Worm (Caenorhabditis elegans) whole organism, L4 larva: Measurements from ENCODE around the gene Y66D12A.19.
A peak's percentile ranks its signal among the peaks of the same experiment; 100 is the strongest.

Experiments used
- D1046.2 ChIP-seq: fragments of 200-800 bp; sonication (Bioruptor generic); IDR thresholded peaks from 2 replicates; pipeline ENCODE4 v1.3.6; 2022; ENCODE audit warnings: missing genetic modification characterization, missing compliant biosample characterization
- R02D3.7 ChIP-seq: fragments of 150-350 bp; sonication (generic microtip); optimal IDR thresholded peaks from 3 replicates; lab custom pipeline; 2014; ENCODE audit warnings: missing biosample characterization, missing genetic modification characterization
- T26A8.4 ChIP-seq: fragments of 200-800 bp; sonication (Bioruptor generic); IDR thresholded peaks from 2 replicates; pipeline ENCODE4 v1.3.6; 2022; ENCODE audit warnings: missing genetic modification characterization, missing compliant biosample characterization
- ZK546.5 ChIP-seq, 2 experiments: sonication (generic microtip); optimal IDR thresholded peaks; 2 replicates each; lab custom pipeline; 2017; ENCODE audit warnings: missing biosample characterization in 2 of 2, missing genetic modification characterization in 2 of 2
- aha-1 ChIP-seq: fragments of 150-350 bp; peaks from one replicate; lab custom pipeline; 2014; ENCODE audit warnings: missing biosample characterization, missing genetic modification characterization
- aly-2 ChIP-seq: sonication (generic microtip); optimal IDR thresholded peaks from 2 replicates; lab custom pipeline; 2018; ENCODE audit warnings: missing biosample characterization, missing genetic modification characterization
- arid-1 ChIP-seq: fragments of 200-800 bp; sonication (Bioruptor generic); conservative IDR thresholded peaks from 2 replicates; pipeline ENCODE4 v1.3.6; 2022; ENCODE audit warnings: missing genetic modification reagents, missing genetic modification characterization, missing compliant biosample characterization
- attf-4 ChIP-seq: sonication (generic microtip); optimal IDR thresholded peaks from 3 replicates; lab custom pipeline; 2017; ENCODE audit warnings: missing biosample characterization, missing genetic modification characterization
- ceh-20 ChIP-seq: fragments of 200-800 bp; sonication (Bioruptor generic); IDR thresholded peaks from 2 replicates; pipeline ENCODE4 v1.3.6; 2022; ENCODE audit warnings: missing genetic modification reagents, missing genetic modification characterization, missing compliant biosample characterization
- ceh-32 ChIP-seq: sonication (generic microtip); optimal IDR thresholded peaks from 2 replicates; lab custom pipeline; 2016; ENCODE audit warnings: mild to moderate bottlenecking, missing genetic modification characterization, missing compliant biosample characterization; ENCODE audit not compliant: poor library complexity
- ces-1 ChIP-seq: fragments of 150-350 bp; sonication (generic microtip); optimal IDR thresholded peaks from 4 replicates; lab custom pipeline; 2014; ENCODE audit warnings: missing biosample characterization, missing genetic modification reagents, missing genetic modification characterization
- ctbp-1 ChIP-seq: fragments of 200-800 bp; sonication (Bioruptor generic); IDR thresholded peaks from 2 replicates; pipeline ENCODE4 v1.3.6; 2022; ENCODE audit warnings: missing genetic modification reagents, missing genetic modification characterization, missing compliant biosample characterization
- daf-16 ChIP-seq, 3 experiments: sonication (generic microtip); optimal IDR thresholded peaks; 2 replicates each; lab custom pipeline; 2016 to 2017; ENCODE audit warnings: missing genetic modification characterization in 3 of 3, missing genetic modification reagents in 3 of 3, mild to moderate bottlenecking in 2 of 3, missing compliant biosample characterization in 2 of 3, missing biosample characterization in 1 of 3, moderate library complexity in 1 of 3
- dmd-9 ChIP-seq: fragments of 200-800 bp; sonication (Bioruptor generic); IDR thresholded peaks from 2 replicates; pipeline ENCODE4 v1.3.6; 2022; ENCODE audit warnings: missing genetic modification reagents, missing genetic modification characterization, missing compliant biosample characterization
- dpl-1 ChIP-seq: fragments of 150-350 bp; optimal IDR thresholded peaks from 2 replicates; lab custom pipeline; 2014; ENCODE audit warnings: missing biosample characterization, missing genetic modification reagents, missing genetic modification characterization
- egl-27 ChIP-seq: sonication (generic microtip); optimal IDR thresholded peaks from 3 replicates; lab custom pipeline; 2017; ENCODE audit warnings: missing biosample characterization, missing genetic modification reagents, missing genetic modification characterization
- egl-43 ChIP-seq: fragments of 200-800 bp; sonication (Bioruptor generic); IDR thresholded peaks from 2 replicates; pipeline ENCODE4 v1.3.6; 2022; ENCODE audit warnings: missing genetic modification reagents, missing genetic modification characterization, missing compliant biosample characterization
- hif-1 ChIP-seq, 2 experiments: sonication (generic microtip); optimal IDR thresholded peaks; 2 replicates each; lab custom pipeline; 2016 to 2017; ENCODE audit warnings: missing compliant biosample characterization in 2 of 2, missing genetic modification characterization in 2 of 2, missing genetic modification reagents in 2 of 2, missing genotype in 2 of 2, mild to moderate bottlenecking in 1 of 2
- lin-38 ChIP-seq: fragments of 200-800 bp; sonication (Bioruptor generic); IDR thresholded peaks from 2 replicates; pipeline ENCODE4 v1.3.6; 2022; ENCODE audit warnings: missing genetic modification reagents, missing genetic modification characterization, missing compliant biosample characterization
- lin-39 ChIP-seq: fragments of 150-350 bp; optimal IDR thresholded peaks from 2 replicates; lab custom pipeline; 2014; ENCODE audit warnings: missing biosample characterization, missing genetic modification reagents, missing genetic modification characterization
- mdl-1 ChIP-seq, 2 experiments: fragments of 150-350 bp in 1 of 2; sonication (generic microtip) in 1 of 2; optimal IDR thresholded peaks; 2 replicates each; lab custom pipeline; 2014 to 2017; ENCODE audit warnings: missing biosample characterization in 2 of 2, missing genetic modification characterization in 2 of 2
- mdt-29 ChIP-seq: fragments of 200-800 bp; sonication (Bioruptor generic); IDR thresholded peaks from 2 replicates; pipeline ENCODE4 v1.3.6; 2022; ENCODE audit warnings: missing genetic modification reagents, missing genetic modification characterization, missing compliant biosample characterization
- mes-2 ChIP-seq: sonication (generic microtip); optimal IDR thresholded peaks from 2 replicates; lab custom pipeline; 2016; ENCODE audit warnings: missing genotype, mild to moderate bottlenecking, missing genetic modification characterization, missing compliant biosample characterization; ENCODE audit not compliant: poor library complexity, severe bottlenecking
- mxl-2 ChIP-seq: fragments of 200-800 bp; sonication (Bioruptor generic); conservative IDR thresholded peaks from 2 replicates; pipeline ENCODE4 v1.3.6; 2022; ENCODE audit warnings: missing genetic modification reagents, missing genetic modification characterization, missing compliant biosample characterization
- mxl-3 ChIP-seq: fragments of 200-800 bp; sonication (Bioruptor generic); optimal IDR thresholded peaks from 2 replicates; lab custom pipeline; 2018; ENCODE audit warnings: mild to moderate bottlenecking, missing genetic modification characterization, missing compliant biosample characterization
- nhr-10 ChIP-seq: fragments of 150-350 bp; optimal IDR thresholded peaks from 2 replicates; lab custom pipeline; 2014; ENCODE audit warnings: missing biosample characterization, missing genetic modification characterization
- nhr-25 ChIP-seq: sonication (generic microtip); optimal IDR thresholded peaks from 2 replicates; lab custom pipeline; 2017; ENCODE audit warnings: missing genetic modification characterization, mild to moderate bottlenecking, missing compliant biosample characterization, antibody characterized with exemption, moderate library complexity, borderline replicate concordance; ENCODE audit not compliant: insufficient read depth
- nhr-42 ChIP-seq: fragments of 200-800 bp; sonication (Bioruptor generic); IDR thresholded peaks from 2 replicates; pipeline ENCODE4 v1.3.6; 2022; ENCODE audit warnings: missing genetic modification characterization, missing compliant biosample characterization
- nhr-48 ChIP-seq: sonication (generic microtip); optimal IDR thresholded peaks from 2 replicates; lab custom pipeline; 2016; ENCODE audit warnings: mild to moderate bottlenecking, missing genetic modification characterization, missing compliant biosample characterization
- nhr-77 ChIP-seq: fragments of 150-350 bp; optimal IDR thresholded peaks from 2 replicates; lab custom pipeline; 2014; ENCODE audit warnings: missing biosample characterization, missing genetic modification characterization
- pha-4 ChIP-seq, 2 experiments: fragments of 150-350 bp in 1 of 2; fragments of 200-800 bp in 1 of 2; sonication (Bioruptor generic) in 1 of 2; IDR thresholded peaks in 1 of 2; optimal IDR thresholded peaks in 1 of 2; 2 replicates each; pipeline versions ENCODE4 v1.3.6 to Lab custom; 2014 to 2022; ENCODE audit warnings: missing genetic modification characterization in 2 of 2, missing genetic modification reagents in 2 of 2, missing biosample characterization in 1 of 2, missing compliant biosample characterization in 1 of 2
- set-16 ChIP-seq: fragments of 200-800 bp; sonication (Bioruptor generic); IDR thresholded peaks from 2 replicates; pipeline ENCODE4 v1.3.6; 2022; ENCODE audit warnings: missing genetic modification reagents, missing genetic modification characterization, missing compliant biosample characterization
- snpc-4 ChIP-seq: fragments of 150-350 bp; optimal IDR thresholded peaks from 2 replicates; lab custom pipeline; 2014; ENCODE audit warnings: missing biosample characterization, missing genetic modification characterization
- spr-3 ChIP-seq: fragments of 200-800 bp; sonication (Bioruptor generic); optimal IDR thresholded peaks from 2 replicates; lab custom pipeline; 2018; ENCODE audit warnings: mild to moderate bottlenecking, missing genetic modification characterization, missing compliant biosample characterization
- unc-130 ChIP-seq: sonication (generic microtip); optimal IDR thresholded peaks from 2 replicates; lab custom pipeline; 2016; ENCODE audit warnings: missing genetic modification reagents, missing genetic modification characterization, missing compliant biosample characterization
- unc-62 ChIP-seq, 3 experiments: fragments of 150-350 bp in 1 of 3; sonication (generic microtip); optimal IDR thresholded peaks in 2 of 3; peaks in 1 of 3; 1 replicate in 1 of 3; 2 replicates in 2 of 3; lab custom pipeline; 2014 to 2017; ENCODE audit warnings: missing biosample characterization in 3 of 3, missing genetic modification characterization in 3 of 3, missing genetic modification reagents in 3 of 3, missing genotype in 1 of 3
- vab-7 ChIP-seq: fragments of 200-800 bp; sonication (Bioruptor generic); IDR thresholded peaks from 2 replicates; pipeline ENCODE4 v1.3.6; 2022; ENCODE audit warnings: missing genetic modification reagents, missing genetic modification characterization, missing compliant biosample characterization
- zag-1 ChIP-seq: fragments of 150-350 bp; optimal IDR thresholded peaks from 2 replicates; lab custom pipeline; 2014; ENCODE audit warnings: missing biosample characterization, missing genetic modification characterization
- zip-11 ChIP-seq: fragments of 200-800 bp; sonication (Bioruptor generic); IDR thresholded peaks from 2 replicates; pipeline ENCODE4 v1.3.6; 2022; ENCODE audit warnings: missing genetic modification characterization, missing compliant biosample characterization
- ztf-11 ChIP-seq: fragments of 150-350 bp; optimal IDR thresholded peaks from 2 replicates; lab custom pipeline; 2014; ENCODE audit warnings: missing biosample characterization, missing genetic modification characterization

The Y66D12A.19 gene

DNA sequence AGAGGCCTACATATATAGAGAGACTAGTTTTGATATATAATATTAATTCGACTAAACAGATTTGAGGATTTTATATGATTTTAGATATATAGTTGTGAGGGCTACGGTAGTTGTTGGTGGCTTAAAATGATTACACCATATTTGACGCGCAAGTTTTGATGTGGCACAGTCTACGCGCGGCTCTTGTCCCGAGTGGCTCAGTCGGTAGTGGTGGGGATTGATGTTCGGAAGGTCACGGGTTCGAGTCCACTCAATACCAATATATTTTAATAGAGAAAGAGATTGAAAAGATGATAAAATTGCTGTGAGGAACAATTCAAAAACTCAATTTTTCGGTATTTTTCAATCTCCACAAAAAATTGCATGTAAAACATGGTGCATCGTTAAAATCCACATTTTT, 36.0 kb upstream of the Y66D12A.19 start:
- TF ChIP-seq snpc-4, result no peak

DNA sequence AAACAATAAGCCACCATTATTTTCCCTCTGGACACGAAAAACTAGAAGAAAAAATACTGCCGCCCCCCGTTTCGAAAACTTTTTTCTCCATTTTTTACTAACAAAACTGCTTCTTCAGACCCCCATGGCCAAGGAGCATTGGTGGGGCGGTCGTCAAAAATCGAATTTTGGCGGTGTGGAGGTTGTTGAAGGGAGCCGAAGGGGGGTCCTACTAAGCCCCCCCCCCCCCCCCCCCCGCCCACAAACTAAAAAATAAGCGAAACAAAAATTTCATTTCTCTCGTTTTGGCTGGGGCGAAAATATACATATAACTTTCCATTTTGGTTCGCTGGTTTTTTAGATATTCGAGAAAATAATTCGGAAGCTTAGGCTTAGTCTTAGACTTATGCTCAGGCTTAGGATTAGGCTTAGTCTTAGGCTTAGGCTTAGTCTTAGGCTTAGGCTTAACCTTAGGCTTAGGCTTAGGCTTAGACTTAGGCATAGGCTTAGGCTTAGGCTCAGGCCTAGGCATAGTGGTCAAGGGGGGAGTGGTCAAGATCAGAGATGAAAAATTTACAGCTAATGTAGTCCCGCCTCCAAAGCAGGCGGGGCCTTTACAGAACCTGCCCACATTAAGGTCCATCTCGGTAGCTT, 34.1 kb upstream of the Y66D12A.19 start:
- TF ChIP-seq aha-1 (tag; lab: Kevin White, UChicago), result peak; percentile 87
- TF ChIP-seq spr-3 (GFP tag; lab: Kevin White, UChicago), result no peak
- TF ChIP-seq set-16, result peak; percentile 85
- peak; percentile 33; the same call in 1 of the 2 replicates for TF ChIP-seq pha-4 (GFP tag; IDR thresholded peaks at IDR 0.05; lab: Robert Waterston, UW)
- TF ChIP-seq pha-4 (tag; optimal IDR thresholded peaks at IDR 0.05; lab: Kevin White, UChicago), result no peak

DNA sequence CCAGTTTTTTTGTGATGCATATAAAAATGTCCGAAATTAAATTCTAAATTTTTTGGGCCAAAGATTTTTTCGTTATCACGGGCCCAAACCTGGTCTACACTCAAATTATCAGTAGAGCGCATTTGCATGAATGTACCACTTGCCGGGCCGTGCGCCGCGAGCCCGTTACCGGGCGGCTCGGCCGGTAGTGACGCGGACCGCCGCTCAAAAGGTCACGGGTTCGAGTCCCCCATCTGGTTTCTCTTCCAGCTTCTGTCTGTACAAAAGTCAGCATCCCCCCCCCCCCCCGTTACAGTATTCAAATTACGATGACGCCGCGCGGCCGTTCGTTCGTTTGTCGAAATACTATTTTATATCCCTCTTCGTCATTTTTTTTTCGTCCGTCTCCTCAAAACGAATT, 31.6 kb upstream of the Y66D12A.19 start:
- no peak for TF ChIP-seq zip-11
- peak; percentile 49 for TF ChIP-seq lin-38 (GFP tag; lab: Robert Waterston, UW)
- peak; percentile 90 for TF ChIP-seq set-16

DNA sequence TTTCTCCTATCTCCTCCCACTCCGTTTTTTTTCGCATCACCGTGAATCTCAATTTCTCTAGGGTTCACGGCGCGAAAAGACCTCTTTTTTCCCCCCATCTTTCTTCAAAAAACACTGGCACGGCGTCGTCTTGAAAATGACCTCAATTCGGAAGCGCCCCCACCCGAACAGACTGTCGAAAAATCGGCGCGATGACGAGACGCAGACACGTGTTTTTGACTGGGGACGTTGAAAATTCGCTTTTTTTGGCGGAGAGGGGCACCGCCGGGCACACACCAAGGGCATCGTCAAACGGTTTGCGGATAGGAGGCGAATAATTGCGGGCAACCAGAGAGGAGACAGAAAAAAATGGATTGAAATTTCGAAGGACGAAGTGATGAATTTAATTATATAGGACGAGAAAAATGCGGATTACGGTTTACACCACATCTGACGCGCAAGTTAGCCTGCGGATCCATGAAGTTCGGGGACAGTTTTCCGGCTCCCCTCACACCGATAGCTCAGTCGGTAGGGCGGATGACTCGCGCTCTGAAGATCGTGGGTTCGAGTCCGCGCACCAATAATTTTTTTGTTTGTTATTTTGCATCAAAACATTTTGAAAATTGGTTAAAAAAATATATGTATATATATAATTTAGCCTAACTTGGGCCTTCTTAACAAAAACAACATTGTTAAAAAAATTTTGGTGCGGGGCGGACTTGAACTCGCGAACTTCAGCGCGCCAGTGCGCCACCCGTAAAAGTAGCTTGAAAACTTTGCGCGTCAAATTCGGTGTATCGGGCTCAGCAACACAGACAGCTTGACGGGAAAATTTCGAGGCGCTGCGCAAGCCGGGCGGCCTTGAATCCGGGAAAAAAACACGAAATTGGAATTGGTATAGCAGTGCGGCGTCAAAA, 30.2 kb upstream of the Y66D12A.19 start:
- no peak for TF ChIP-seq dmd-9
- no peak for TF ChIP-seq hif-1 (tag; optimal IDR thresholded peaks at IDR 0.05; lab: Kevin White, UChicago)
- TF ChIP-seq nhr-42 (GFP tag; lab: Robert Waterston, UW), result 0 out of 2 replicates have a peak, but pooled peaks have one; percentile 35
- no peak for TF ChIP-seq nhr-48 (tag; lab: Kevin White, UChicago)
- peak; percentile 46 for TF ChIP-seq mxl-3
- TF ChIP-seq ctbp-1 (GFP tag; lab: Robert Waterston, UW), result no peak
- no peak for TF ChIP-seq arid-1
- no peak for TF ChIP-seq zag-1
- TF ChIP-seq daf-16 (GFP tag; optimal IDR thresholded peaks at IDR 0.05; lab: Kevin White, UChicago), result no peak
- no peak for TF ChIP-seq daf-16 (tag; optimal IDR thresholded peaks at IDR 0.05; lab: Kevin White, UChicago)
- no peak for TF ChIP-seq ceh-20 (GFP tag; lab: Robert Waterston, UW)
- TF ChIP-seq unc-130, result no peak
- no peak for TF ChIP-seq ceh-32
- TF ChIP-seq ZK546.5 (tag; optimal IDR thresholded peaks at IDR 0.05; lab: Kevin White, UChicago), result no peak
- no peak for TF ChIP-seq T26A8.4 (GFP tag; lab: Robert Waterston, UW)
- TF ChIP-seq egl-43 (GFP tag; lab: Robert Waterston, UW), result 0 out of 2 replicates have a peak, but pooled peaks have one; percentile 4
- TF ChIP-seq nhr-25 (tag; lab: Kevin White, UChicago), result peak; percentile 42
- TF ChIP-seq nhr-10 (tag; lab: Kevin White, UChicago), result no peak
- TF ChIP-seq set-16, result 0 out of 2 replicates have a peak, but pooled peaks have one; percentile 22
- no peak for TF ChIP-seq ztf-11
- TF ChIP-seq D1046.2, result no peak
- no peak for TF ChIP-seq mdt-29 (GFP tag; lab: Robert Waterston, UW)
- no peak for TF ChIP-seq egl-27 (tag; lab: Kevin White, UChicago)
- no peak for TF ChIP-seq pha-4 (GFP tag; IDR thresholded peaks at IDR 0.05; lab: Robert Waterston, UW)
- no peak for TF ChIP-seq pha-4 (tag; optimal IDR thresholded peaks at IDR 0.05; lab: Kevin White, UChicago)
- TF ChIP-seq aly-2 (tag; lab: Kevin White, UChicago), result no peak
- no peak for TF ChIP-seq mdl-1 (tag; optimal IDR thresholded peaks at IDR 0.05; lab: Kevin White, UChicago)
- TF ChIP-seq R02D3.7 (tag; lab: Kevin White, UChicago), result no peak
- no peak for TF ChIP-seq vab-7 (GFP tag; lab: Robert Waterston, UW)
- TF ChIP-seq mxl-2, result no peak
- no peak for TF ChIP-seq lin-39 (tag; lab: Kevin White, UChicago)
- no peak for TF ChIP-seq ces-1
- TF ChIP-seq unc-62 (GFP tag; optimal IDR thresholded peaks at IDR 0.05 in 1 of 2; lab: Kevin White, UChicago), result peak in 1 of 2 experiments; percentile 26
- TF ChIP-seq unc-62 (tag; optimal IDR thresholded peaks at IDR 0.05; lab: Kevin White, UChicago), result no peak
- TF ChIP-seq nhr-77 (tag; lab: Kevin White, UChicago), result no peak
- no peak for TF ChIP-seq mes-2 (tag; lab: Kevin White, UChicago)
- no peak for TF ChIP-seq aha-1 (tag; lab: Kevin White, UChicago)
- no peak for TF ChIP-seq dpl-1
- TF ChIP-seq attf-4, result no peak
